Worm (Caenorhabditis elegans) whole organism, L4/young adult: ENCODE data around the gene rpl-22.

ENCODE experiments used
- W03F9.2 ChIP-seq: fragments of 150-350 bp; optimal IDR thresholded peaks from 2 replicates; lab custom pipeline; 2014; ENCODE audit warnings: missing biosample characterization, missing genetic modification characterization
- him-1 ChIP-seq: sonication (generic microtip); optimal IDR thresholded peaks from 2 replicates; lab custom pipeline; 2016; ENCODE audit warnings: missing genotype, missing genetic modification reagents, missing genetic modification characterization, missing compliant biosample characterization

ce11 chrII:5091640-5092243, 36.3 kb downstream of the rpl-22 start, which contains the start of gene pld-1:
- peak; percentile 34 for TF ChIP-seq W03F9.2 (tag; lab: Kevin White, UChicago)
- no peak for TF ChIP-seq him-1
